Fruit fly (Drosophila melanogaster): ENCODE measurements around the gene Jasper.

DNA sequence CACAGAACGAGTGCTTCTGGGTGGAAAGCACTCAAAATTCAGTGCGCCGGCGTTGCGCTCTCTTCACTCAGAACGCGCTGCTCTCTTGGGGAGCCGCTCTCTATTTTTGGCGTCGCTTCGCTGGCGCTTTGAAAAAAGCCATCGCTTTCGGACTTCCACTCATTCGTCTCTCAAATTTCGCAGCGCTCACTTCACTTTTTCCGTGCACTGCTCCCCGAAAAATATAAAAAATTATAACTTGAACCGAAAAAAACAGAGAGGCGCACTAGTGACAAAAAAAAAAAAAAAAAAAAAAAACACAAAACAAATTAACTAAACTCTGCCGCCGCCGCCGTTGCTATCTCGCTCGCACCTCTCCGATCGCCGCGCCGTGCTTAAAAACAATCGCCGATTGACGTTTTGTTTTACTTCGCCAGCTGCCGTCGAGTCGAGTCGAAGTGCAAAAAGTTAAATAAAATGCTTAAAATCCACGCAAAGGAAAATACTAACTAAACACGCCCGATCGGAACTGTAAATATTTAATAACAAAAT, 47.1 kb downstream of the Jasper start:
- peak; percentile 66 for TF ChIP-seq tj (GFP tag; optimal IDR thresholded peaks at IDR 0.05)
- TF ChIP-seq ovo (GFP tag; optimal IDR thresholded peaks at IDR 0.05) = peak; percentile 47
- no peak for TF ChIP-seq bab1 (GFP tag; optimal IDR thresholded peaks at IDR 0.05)
- TF ChIP-seq CG7045 (GFP tag; optimal IDR thresholded peaks at IDR 0.05) = peak; percentile 38
- peak; percentile 50 for TF ChIP-seq Crg-1 (GFP tag; optimal IDR thresholded peaks at IDR 0.05)
- TF ChIP-seq cic (GFP tag; optimal IDR thresholded peaks at IDR 0.05) = peak; percentile 81
- TF ChIP-seq CG12768 (GFP tag; optimal IDR thresholded peaks at IDR 0.05) = peak; percentile 78
- TF ChIP-seq CG33017 (tag; optimal IDR thresholded peaks at IDR 0.05) = peak; percentile 84
- no peak for TF ChIP-seq CG14711 (tag; optimal IDR thresholded peaks at IDR 0.05)
- TF ChIP-seq CG11617 (GFP tag; optimal IDR thresholded peaks at IDR 0.05) = peak; percentile 76
- peak; percentile 47 for TF ChIP-seq Clk (GFP tag; optimal IDR thresholded peaks at IDR 0.05)

All from whole organism, adult.